Fruit fly (Drosophila melanogaster): ENCODE data around the gene Acer.

Acer gene

DNA sequence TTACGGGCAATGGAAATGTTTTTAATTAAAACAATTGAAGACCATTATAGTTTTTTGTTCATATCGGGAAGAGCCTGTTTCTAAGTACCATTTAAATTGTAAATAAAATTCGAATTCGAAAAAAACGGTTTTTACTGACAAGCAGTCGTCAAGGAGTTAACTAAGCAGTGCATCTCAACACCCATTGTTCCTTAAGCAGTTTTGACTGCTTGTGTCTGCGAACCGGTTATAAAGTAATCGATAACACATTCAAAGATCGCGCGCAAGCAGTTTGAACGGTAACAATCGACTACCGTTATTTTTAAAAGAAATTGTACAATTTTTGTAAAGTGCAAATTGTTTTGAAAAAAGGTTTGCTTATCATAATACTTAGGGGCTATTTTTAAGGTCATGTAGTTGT lies 43.8 kb upstream of the Acer start (continued):
- no peak for TF ChIP-seq CG17385 (GFP tag; optimal IDR thresholded peaks at IDR 0.05)
- TF ChIP-seq pita (GFP tag; optimal IDR thresholded peaks at IDR 0.05), result peak; percentile 12
- no peak for TF ChIP-seq bigmax (GFP tag; optimal IDR thresholded peaks at IDR 0.05)
- no peak for TF ChIP-seq bsh (GFP tag; optimal IDR thresholded peaks at IDR 0.05)
- no peak for TF ChIP-seq CG13296 (GFP tag; optimal IDR thresholded peaks at IDR 0.05)
- TF ChIP-seq pzg (GFP tag; optimal IDR thresholded peaks at IDR 0.05), result peak; percentile 62
- TF ChIP-seq al (GFP tag; IDR thresholded peaks at IDR 0.05), result no peak
- TF ChIP-seq p53 (GFP tag; optimal IDR thresholded peaks at IDR 0.05), result no peak
- peak; percentile 30 for TF ChIP-seq pho (GFP tag; optimal IDR thresholded peaks at IDR 0.05)
- peak; percentile 29; the same call in 1 of the 2 replicates for TF ChIP-seq inv (GFP tag; IDR thresholded peaks at IDR 0.05; ENCODE audit: partially characterized antibody)
- TF ChIP-seq Hr78 (GFP tag; optimal IDR thresholded peaks at IDR 0.05), result peak in 1 of 2 experiments; percentile 49
- TF ChIP-seq wor (GFP tag; IDR thresholded peaks at IDR 0.05), result no peak
- no peak for TF ChIP-seq row (GFP tag; IDR thresholded peaks at IDR 0.05)
- no peak for TF ChIP-seq B-H2 (GFP tag; optimal IDR thresholded peaks at IDR 0.05)
- no peak for TF ChIP-seq ttk (GFP tag; IDR thresholded peaks at IDR 0.05)
- peak; percentile 41 for TF ChIP-seq CG11504 (tag; optimal IDR thresholded peaks at IDR 0.05)
- TF ChIP-seq Lim3 (GFP tag; IDR thresholded peaks at IDR 0.05), result no peak
- no peak for TF ChIP-seq nau (GFP tag; optimal IDR thresholded peaks at IDR 0.05)
- no peak for TF ChIP-seq CG6689 (GFP tag; IDR thresholded peaks at IDR 0.05)
- peak; percentile 29 for TF ChIP-seq Abd-B (GFP tag; optimal IDR thresholded peaks at IDR 0.05)
- TF ChIP-seq GATAe (GFP tag; conservative IDR thresholded peaks at IDR 0.05), result no peak
- TF ChIP-seq Neu2 (GFP tag; optimal IDR thresholded peaks at IDR 0.05; ENCODE audit: borderline replicate concordance), result no peak
- TF ChIP-seq CG13287 (GFP tag; IDR thresholded peaks at IDR 0.05; ENCODE audit: partially characterized antibody), result peak; percentile 41
- no peak for TF ChIP-seq Adf1 (GFP tag; IDR thresholded peaks at IDR 0.05)
- TF ChIP-seq CG12659 (GFP tag; optimal IDR thresholded peaks at IDR 0.05), result no peak
- no peak for TF ChIP-seq CG16815 (GFP tag; optimal IDR thresholded peaks at IDR 0.05)
- no peak for TF ChIP-seq tin (GFP tag; optimal IDR thresholded peaks at IDR 0.05)
- no peak for TF ChIP-seq CG14050 (GFP tag; IDR thresholded peaks at IDR 0.05)
- no peak for TF ChIP-seq CG8944 (GFP tag; optimal IDR thresholded peaks at IDR 0.05)
- TF ChIP-seq sim (GFP tag; IDR thresholded peaks at IDR 0.05), result no peak
- TF ChIP-seq tll (GFP tag; optimal IDR thresholded peaks at IDR 0.05), result no peak
- TF ChIP-seq jigr1 (GFP tag; IDR thresholded peaks at IDR 0.05), result no peak
- no peak for TF ChIP-seq CG32767 (GFP tag; IDR thresholded peaks at IDR 0.05)
- no peak for TF ChIP-seq emc (GFP tag; optimal IDR thresholded peaks at IDR 0.05)
- TF ChIP-seq Six4 (GFP tag; optimal IDR thresholded peaks at IDR 0.05), result no peak
- no peak for TF ChIP-seq dimm (GFP tag; IDR thresholded peaks at IDR 0.05)
- TF ChIP-seq hkb (optimal IDR thresholded peaks at IDR 0.05), result peak; percentile 2
- TF ChIP-seq hkb (GFP tag; IDR thresholded peaks at IDR 0.05), result no peak
- no peak for TF ChIP-seq ken (GFP tag; IDR thresholded peaks at IDR 0.05)
- TF ChIP-seq CoRest (tag; optimal IDR thresholded peaks at IDR 0.05), result peak; percentile 63
- no peak for TF ChIP-seq btn (GFP tag; optimal IDR thresholded peaks at IDR 0.05)
- no peak for TF ChIP-seq CG18262 (tag; optimal IDR thresholded peaks at IDR 0.05)
- TF ChIP-seq zf30C (GFP tag; optimal IDR thresholded peaks at IDR 0.05), result no peak
- no peak for TF ChIP-seq bcd (GFP tag; optimal IDR thresholded peaks at IDR 0.05)
- peak; percentile 75 for TF ChIP-seq CG1603 (tag; optimal IDR thresholded peaks at IDR 0.05)
- no peak for TF ChIP-seq gem (tag; optimal IDR thresholded peaks at IDR 0.05)
- no peak for TF ChIP-seq CG7372 (GFP tag; IDR thresholded peaks at IDR 0.05)
- peak; percentile 96 for TF ChIP-seq CG11560 (tag; IDR thresholded peaks at IDR 0.05)
- no peak for TF ChIP-seq CG8359 (GFP tag; optimal IDR thresholded peaks at IDR 0.05; ENCODE audit: borderline replicate concordance)
- TF ChIP-seq BEAF-32 (GFP tag; optimal IDR thresholded peaks at IDR 0.05), result peak; percentile 54
- TF ChIP-seq pan (optimal IDR thresholded peaks at IDR 0.05), result no peak
- TF ChIP-seq pan (GFP tag; optimal IDR thresholded peaks at IDR 0.05 in 1 of 2, IDR thresholded peaks at IDR 0.05 in 1 of 2), result no peak
